Fruit fly (Drosophila melanogaster): ENCODE results near the gene mld.

The mld gene

dm6 chr3R:24613819-24614706 is 28.6 kb downstream of the mld start:
- TF ChIP-seq insv (optimal IDR thresholded peaks at IDR 0.05), result no peak
- no peak for TF ChIP-seq Sin3A (optimal IDR thresholded peaks at IDR 0.05)
- TF ChIP-seq Myc (optimal IDR thresholded peaks at IDR 0.05), result no peak
- TF ChIP-seq h (optimal IDR thresholded peaks at IDR 0.05), result no peak

dm6 chr3R:24614707-24615022 is 29.2 kb downstream of the mld start:
- TF ChIP-seq psq (optimal IDR thresholded peaks at IDR 0.05), result no peak

dm6 chr3R:24620569-24620968 is 35.1 kb downstream of the mld start:
- TF ChIP-seq ttk (optimal IDR thresholded peaks at IDR 0.05), result no peak
- TF ChIP-seq psq (optimal IDR thresholded peaks at IDR 0.05), result no peak
- TF ChIP-seq Sin3A (optimal IDR thresholded peaks at IDR 0.05), result no peak
- no peak for TF ChIP-seq Myc (optimal IDR thresholded peaks at IDR 0.05)
- no peak for TF ChIP-seq insv (optimal IDR thresholded peaks at IDR 0.05)
- no peak for TF ChIP-seq h (optimal IDR thresholded peaks at IDR 0.05)

- TF ChIP-seq h (optimal IDR thresholded peaks at IDR 0.05) (no peak), Myc (optimal IDR thresholded peaks at IDR 0.05) (no peak), ttk (optimal IDR thresholded peaks at IDR 0.05) (no peak), psq (optimal IDR thresholded peaks at IDR 0.05) (no peak), Sin3A (optimal IDR thresholded peaks at IDR 0.05) (no peak)
Observed at dm6 chr3R:24625517-24625925, 40.1 kb downstream of the mld start, which contains the start of the genes Syx18 and atl. TSS of gene Syx18 (minus strand) at chr3R:24625562. TSS of gene atl (plus strand) at chr3R:24625671.

dm6 chr3R:24626003-24626486 is 40.6 kb downstream of the mld start:
- no peak for TF ChIP-seq psq (optimal IDR thresholded peaks at IDR 0.05)
- no peak for TF ChIP-seq Myc (optimal IDR thresholded peaks at IDR 0.05)
- TF ChIP-seq insv (optimal IDR thresholded peaks at IDR 0.05), result no peak
- no peak for TF ChIP-seq ttk (optimal IDR thresholded peaks at IDR 0.05)
- TF ChIP-seq Sin3A (optimal IDR thresholded peaks at IDR 0.05), result no peak
- no peak for TF ChIP-seq h (optimal IDR thresholded peaks at IDR 0.05)

- TF ChIP-seq insv (optimal IDR thresholded peaks at IDR 0.05) (no peak), Sin3A (optimal IDR thresholded peaks at IDR 0.05) (no peak), Myc (optimal IDR thresholded peaks at IDR 0.05) (no peak), h (optimal IDR thresholded peaks at IDR 0.05) (no peak), psq (optimal IDR thresholded peaks at IDR 0.05) (no peak), ttk (optimal IDR thresholded peaks at IDR 0.05) (no peak)
Observed at dm6 chr3R:24626667-24627066, 41.2 kb downstream of the mld start.

- TF ChIP-seq ttk (optimal IDR thresholded peaks at IDR 0.05) (no peak), Myc (optimal IDR thresholded peaks at IDR 0.05) (no peak), insv (optimal IDR thresholded peaks at IDR 0.05) (no peak), Sin3A (optimal IDR thresholded peaks at IDR 0.05) (no peak)
Observed at dm6 chr3R:24629877-24630808, 44.7 kb downstream of the mld start, which contains the start of gene Wsck. TSS of gene Wsck (minus strand) at chr3R:24630075.

dm6 chr3R:24634312-24634711 is 48.9 kb downstream of the mld start:
- TF ChIP-seq Sin3A (optimal IDR thresholded peaks at IDR 0.05), result no peak
- TF ChIP-seq Myc (optimal IDR thresholded peaks at IDR 0.05), result no peak
- TF ChIP-seq insv (optimal IDR thresholded peaks at IDR 0.05), result no peak
- no peak for TF ChIP-seq h (optimal IDR thresholded peaks at IDR 0.05)
- TF ChIP-seq ttk (optimal IDR thresholded peaks at IDR 0.05), result no peak
- TF ChIP-seq psq (optimal IDR thresholded peaks at IDR 0.05), result no peak

dm6 chr3R:24634957-24635356 is 49.5 kb downstream of the mld start, which contains the start of gene MtnF:
TSS of gene MtnF (minus strand) at chr3R:24635165.
- TF ChIP-seq psq (optimal IDR thresholded peaks at IDR 0.05) (no peak), h (optimal IDR thresholded peaks at IDR 0.05) (no peak), Sin3A (optimal IDR thresholded peaks at IDR 0.05) (no peak), ttk (optimal IDR thresholded peaks at IDR 0.05) (no peak), Myc (optimal IDR thresholded peaks at IDR 0.05) (no peak), insv (optimal IDR thresholded peaks at IDR 0.05) (no peak)

dm6 chr3R:24649923-24650322 is 64.5 kb downstream of the mld start, which contains the start of the genes puf and ash2:
TSS of gene puf (minus strand) at chr3R:24650043.
TSS of gene ash2 (plus strand) at chr3R:24650125.
- peak; percentile 30 for TF ChIP-seq psq (optimal IDR thresholded peaks at IDR 0.05)
- TF ChIP-seq Myc (optimal IDR thresholded peaks at IDR 0.05), result no peak

dm6 chr3R:24651044-24651459 is 65.6 kb downstream of the mld start:
- no peak for TF ChIP-seq Myc (optimal IDR thresholded peaks at IDR 0.05)
- TF ChIP-seq psq (optimal IDR thresholded peaks at IDR 0.05), result peak; percentile 45
- no peak for TF ChIP-seq Sin3A (optimal IDR thresholded peaks at IDR 0.05)
- no peak for TF ChIP-seq ttk (optimal IDR thresholded peaks at IDR 0.05)
- TF ChIP-seq insv (optimal IDR thresholded peaks at IDR 0.05), result no peak
- no peak for TF ChIP-seq h (optimal IDR thresholded peaks at IDR 0.05)

dm6 chr3R:24654770-24655322 is 69.4 kb downstream of the mld start, which contains the start of the genes CG31125 and CG6695:
TSS of gene CG31125 (minus strand) at chr3R:24654820.
TSS of gene CG6695 (plus strand) at chr3R:24655160.
- no peak for TF ChIP-seq h (optimal IDR thresholded peaks at IDR 0.05)
- no peak for TF ChIP-seq psq (optimal IDR thresholded peaks at IDR 0.05)
- TF ChIP-seq Myc (optimal IDR thresholded peaks at IDR 0.05), result no peak
- no peak for TF ChIP-seq Sin3A (optimal IDR thresholded peaks at IDR 0.05)
- no peak for TF ChIP-seq ttk (optimal IDR thresholded peaks at IDR 0.05)
- TF ChIP-seq insv (optimal IDR thresholded peaks at IDR 0.05), result no peak
